Worm (Caenorhabditis elegans): Measurements from ENCODE around the gene F09E5.11.

Gene F09E5.11

ce11 chrII:5358137-5358745 lies at the start of gene F09E5.11, which contains the start of gene bmy-1:
Gene F09E5.11 (minus strand): TSS chrII:5358187.
Gene bmy-1 (plus strand): TSS chrII:5358695.
- TF ChIP-seq nhr-12 (tag; optimal IDR thresholded peaks at IDR 0.05) = no peak
- TF ChIP-seq ces-1 (GFP tag; optimal IDR thresholded peaks at IDR 0.05) = peak; percentile 48
- peak; percentile 2 for TF ChIP-seq ztf-11 (tag; optimal IDR thresholded peaks at IDR 0.05)
- peak; percentile 57 for TF ChIP-seq drap-1 (GFP tag; optimal IDR thresholded peaks at IDR 0.05)
- peak; percentile 1 for TF ChIP-seq ham-2 (GFP tag; optimal IDR thresholded peaks at IDR 0.05)
- TF ChIP-seq elt-3 (tag; optimal IDR thresholded peaks at IDR 0.05) = no peak
- no peak for TF ChIP-seq nhr-28 (tag; optimal IDR thresholded peaks at IDR 0.05)
- peak; percentile 3 for TF ChIP-seq M03D4.4 (tag; optimal IDR thresholded peaks at IDR 0.05)
- TF ChIP-seq sptf-1 (tag; optimal IDR thresholded peaks at IDR 0.05) = peak; percentile 79
- peak; percentile 4 for TF ChIP-seq ceh-43 (GFP tag; optimal IDR thresholded peaks at IDR 0.05)
- peak; percentile 4 for TF ChIP-seq hlh-1 (tag; optimal IDR thresholded peaks at IDR 0.05)
- TF ChIP-seq lsy-2 (tag; optimal IDR thresholded peaks at IDR 0.05) = peak; percentile 52
- peak; percentile 56 for TF ChIP-seq mls-2 (tag; optimal IDR thresholded peaks at IDR 0.05)
- TF ChIP-seq nhr-2 (tag; optimal IDR thresholded peaks at IDR 0.05) = no peak
- TF ChIP-seq unc-120 (tag; optimal IDR thresholded peaks at IDR 0.05; ENCODE audit: poor library complexity, severe bottlenecking) = peak; percentile 2
- TF ChIP-seq ceh-83 (GFP tag; optimal IDR thresholded peaks at IDR 0.05) = peak; percentile 43
- no peak for TF ChIP-seq flh-1 (GFP tag; optimal IDR thresholded peaks at IDR 0.05)
- peak; percentile 31 for TF ChIP-seq nhr-237 (tag; optimal IDR thresholded peaks at IDR 0.05)
- TF ChIP-seq pha-4 (tag; optimal IDR thresholded peaks at IDR 0.05) = peak; percentile 5
- peak; percentile 46 for TF ChIP-seq lin-13 (tag; optimal IDR thresholded peaks at IDR 0.05)
- peak; percentile 67 for TF ChIP-seq mep-1 (tag; optimal IDR thresholded peaks at IDR 0.05)
- TF ChIP-seq cnd-1 (tag; optimal IDR thresholded peaks at IDR 0.05) = peak; percentile 60
- no peak for TF ChIP-seq blmp-1 (tag; optimal IDR thresholded peaks at IDR 0.05)

ce11 chrII:5407548-5407947 lies 49.6 kb upstream of the F09E5.11 start, which contains the start of gene clec-141:
Gene clec-141 (minus strand): TSS chrII:5407648.
- TF ChIP-seq ceh-39 (tag; optimal IDR thresholded peaks at IDR 0.05) = no peak

ce11 chrII:5399201-5399600 lies 41.2 kb upstream of the F09E5.11 start, which contains the start of gene mog-5:
Gene mog-5 (plus strand): TSS chrII:5399538.
- TF ChIP-seq bed-3 (GFP tag; optimal IDR thresholded peaks at IDR 0.05) (peak; percentile 40), elt-3 (tag; optimal IDR thresholded peaks at IDR 0.05) (no peak), mep-1 (tag; optimal IDR thresholded peaks at IDR 0.05) (peak; percentile 33), elt-1 (tag; optimal IDR thresholded peaks at IDR 0.05; ENCODE audit: borderline replicate concordance, insufficient read depth) (no peak), drap-1 (GFP tag; optimal IDR thresholded peaks at IDR 0.05) (peak; percentile 40), M03D4.4 (tag; optimal IDR thresholded peaks at IDR 0.05) (peak; percentile 74), lsy-2 (tag; optimal IDR thresholded peaks at IDR 0.05) (peak; percentile 15), ztf-11 (tag; optimal IDR thresholded peaks at IDR 0.05) (no peak), unc-62 (GFP tag; optimal IDR thresholded peaks at IDR 0.05) (no peak), ces-1 (GFP tag; optimal IDR thresholded peaks at IDR 0.05) (peak; percentile 74), blmp-1 (tag; optimal IDR thresholded peaks at IDR 0.05) (peak; percentile 18), ham-2 (GFP tag; optimal IDR thresholded peaks at IDR 0.05) (peak; percentile 58), nhr-237 (tag; optimal IDR thresholded peaks at IDR 0.05) (peak; percentile 8), sem-2 (GFP tag; optimal IDR thresholded peaks at IDR 0.05) (peak; percentile 16), hlh-1 (tag; optimal IDR thresholded peaks at IDR 0.05) (peak; percentile 52), nhr-12 (tag; optimal IDR thresholded peaks at IDR 0.05) (no peak), ceh-43 (GFP tag; optimal IDR thresholded peaks at IDR 0.05) (peak; percentile 86), nhr-2 (tag; optimal IDR thresholded peaks at IDR 0.05) (no peak), unc-120 (tag; optimal IDR thresholded peaks at IDR 0.05; ENCODE audit: poor library complexity, severe bottlenecking) (no peak)

ce11 chrII:5398779-5399178 lies 40.8 kb upstream of the F09E5.11 start, which contains the start of gene fbxl-3:
Gene fbxl-3 (minus strand): TSS chrII:5398902.
- TF ChIP-seq lin-13 (tag; optimal IDR thresholded peaks at IDR 0.05) (no peak), pha-4 (tag; optimal IDR thresholded peaks at IDR 0.05) (peak; percentile 65)

ce11 chrII:5395594-5395993 lies 37.6 kb upstream of the F09E5.11 start, which contains the start of gene pink-1:
Gene pink-1 (minus strand): TSS chrII:5395694.
- TF ChIP-seq mab-5 (tag; optimal IDR thresholded peaks at IDR 0.05) = no peak
- TF ChIP-seq sem-2 (GFP tag; optimal IDR thresholded peaks at IDR 0.05) = no peak
- TF ChIP-seq elt-1 (tag; optimal IDR thresholded peaks at IDR 0.05; ENCODE audit: borderline replicate concordance, insufficient read depth) = no peak
- TF ChIP-seq sptf-1 (tag; optimal IDR thresholded peaks at IDR 0.05) = no peak
- no peak for TF ChIP-seq mls-2 (tag; optimal IDR thresholded peaks at IDR 0.05)
- TF ChIP-seq nhr-76 (tag; optimal IDR thresholded peaks at IDR 0.05) = no peak
- no peak for TF ChIP-seq ceh-83 (GFP tag; optimal IDR thresholded peaks at IDR 0.05)
- no peak for TF ChIP-seq ceh-43 (GFP tag; optimal IDR thresholded peaks at IDR 0.05)

All from whole organism, mixed stage, embryonic.